In the genomic region with DNA sequence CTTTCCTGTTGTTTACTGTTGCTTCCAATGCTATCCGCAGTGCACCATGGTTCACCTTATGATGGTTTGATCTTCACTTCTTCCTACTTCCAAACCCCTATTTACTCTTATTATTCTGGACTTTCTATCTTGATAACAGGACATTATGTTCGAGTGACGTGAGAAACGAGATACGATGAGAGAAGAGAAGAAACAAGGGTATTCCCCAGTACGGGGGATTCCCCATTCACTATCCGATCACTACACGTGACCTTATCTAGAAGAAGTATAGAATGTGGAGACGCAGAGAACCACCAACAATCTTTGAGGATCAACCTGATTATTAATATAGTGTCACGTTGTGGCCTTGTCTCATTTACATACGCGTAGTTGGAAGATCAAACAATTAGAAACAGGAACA, we compare ENCODE assay signal across 7 worm cellular contexts.
TF ChIP-seq lines count a peak whose summit lies in the region.

No protein-coding gene starts in this region.

TF ChIP-seq in whole organism, L1 larva, 84 proteins besides CTCF, POLR2A, EP300 and RAD21 (continues in another document):
- TF ChIP-seq pax-3 (tag; optimal IDR thresholded peaks at IDR 0.05; lab: Kevin White, UChicago) (no peak), swsn-7 (tag; optimal IDR thresholded peaks at IDR 0.05; lab: Kevin White, UChicago) (no peak), lin-35 (GFP tag; optimal IDR thresholded peaks at IDR 0.05; lab: Kevin White, UChicago) (peak in 1 of 2 experiments; percentile 19), nhr-12 (tag; optimal IDR thresholded peaks at IDR 0.05; lab: Kevin White, UChicago) (no peak), alr-1 (tag; optimal IDR thresholded peaks at IDR 0.05; lab: Kevin White, UChicago; ENCODE audit: borderline replicate concordance) (no peak), vab-15 (tag; optimal IDR thresholded peaks at IDR 0.05; lab: Kevin White, UChicago) (no peak), C16A3.4 (tag; optimal IDR thresholded peaks at IDR 0.05; lab: Kevin White, UChicago) (peak; percentile 21), xbp-1 (tag; optimal IDR thresholded peaks at IDR 0.05; lab: Kevin White, UChicago) (no peak), nhr-28 (tag; optimal IDR thresholded peaks at IDR 0.05; lab: Kevin White, UChicago) (no peak), blmp-1 (tag; optimal IDR thresholded peaks at IDR 0.05; lab: Kevin White, UChicago) (peak; percentile 89), ztf-4 (tag; optimal IDR thresholded peaks at IDR 0.05; lab: Kevin White, UChicago) (peak; percentile 11), mep-1 (tag; optimal IDR thresholded peaks at IDR 0.05; lab: Kevin White, UChicago) (peak; percentile 4)

TF ChIP-seq in whole organism, L2 larva, 48 proteins besides CTCF, POLR2A, EP300 and RAD21 (continues in another document):
- TF ChIP-seq unc-62 (GFP tag; optimal IDR thresholded peaks at IDR 0.05; lab: Kevin White, UChicago) (no peak), lin-39 (tag; optimal IDR thresholded peaks at IDR 0.05; lab: Kevin White, UChicago) (no peak), mdl-1 (tag; optimal IDR thresholded peaks at IDR 0.05; lab: Kevin White, UChicago) (peak; percentile 36 to 60), nhr-21 (tag; optimal IDR thresholded peaks at IDR 0.05; lab: Kevin White, UChicago) (peak; percentile 63), nhr-11 (tag; optimal IDR thresholded peaks at IDR 0.05; lab: Kevin White, UChicago) (no peak), nhr-77 (tag; optimal IDR thresholded peaks at IDR 0.05; lab: Kevin White, UChicago) (no peak), mab-5 (tag; optimal IDR thresholded peaks at IDR 0.05; lab: Kevin White, UChicago) (no peak), ztf-4 (tag; optimal IDR thresholded peaks at IDR 0.05; lab: Kevin White, UChicago) (no peak), elt-1 (tag; optimal IDR thresholded peaks at IDR 0.05; lab: Kevin White, UChicago) (no peak), Y55F3AM.14 (GFP tag; optimal IDR thresholded peaks at IDR 0.05; lab: Kevin White, UChicago) (no peak), F13H6.1 (tag; optimal IDR thresholded peaks at IDR 0.05; lab: Kevin White, UChicago) (no peak), fos-1 (tag; optimal IDR thresholded peaks at IDR 0.05; lab: Kevin White, UChicago) (no peak), gmeb-1 (tag; optimal IDR thresholded peaks at IDR 0.05; lab: Kevin White, UChicago) (no peak)

TF ChIP-seq in whole organism, L3 larva, 47 proteins besides CTCF, POLR2A, EP300 and RAD21:
- TF ChIP-seq elt-3 (tag; optimal IDR thresholded peaks at IDR 0.05; lab: Kevin White, UChicago) (peak in 1 of 3 experiments; percentile 12), nhr-23 (tag; optimal IDR thresholded peaks at IDR 0.05; lab: Kevin White, UChicago) (peak; percentile 68), pqm-1 (tag; optimal IDR thresholded peaks at IDR 0.05; lab: Kevin White, UChicago) (peak; percentile 29), nhr-43 (tag; optimal IDR thresholded peaks at IDR 0.05; lab: Kevin White, UChicago; ENCODE audit: poor library complexity, severe bottlenecking) (peak; percentile 81), mdl-1 (tag; optimal IDR thresholded peaks at IDR 0.05; lab: Kevin White, UChicago) (peak; percentile 44), elt-1 (tag; optimal IDR thresholded peaks at IDR 0.05; lab: Kevin White, UChicago) (no peak), daf-12 (tag; optimal IDR thresholded peaks at IDR 0.05; lab: Kevin White, UChicago) (no peak), nhr-25 (tag; optimal IDR thresholded peaks at IDR 0.05; lab: Kevin White, UChicago) (peak; percentile 52), hmg-11 (tag; optimal IDR thresholded peaks at IDR 0.05; lab: Kevin White, UChicago) (no peak), ama-1 (optimal IDR thresholded peaks at IDR 0.05; lab: Kevin White, UChicago) (no peak)

TF ChIP-seq in whole organism, L4 larva, 104 proteins besides CTCF, POLR2A, EP300 and RAD21 (continues in another document):
- TF ChIP-seq duxl-1 (tag; optimal IDR thresholded peaks at IDR 0.05; lab: Kevin White, UChicago; ENCODE audit: poor library complexity): no peak
- TF ChIP-seq dmd-8 (GFP tag; IDR thresholded peaks at IDR 0.05; lab: Robert Waterston, UW): no peak
- TF ChIP-seq dpl-1 (GFP tag; optimal IDR thresholded peaks at IDR 0.05; lab: Kevin White, UChicago): no peak
- no peak for TF ChIP-seq mes-2 (tag; optimal IDR thresholded peaks at IDR 0.05; lab: Kevin White, UChicago; ENCODE audit: poor library complexity, severe bottlenecking)
- TF ChIP-seq ama-1 (optimal IDR thresholded peaks at IDR 0.05; lab: Kevin White, UChicago): no peak
- TF ChIP-seq pha-4 (GFP tag; IDR thresholded peaks at IDR 0.05; lab: Robert Waterston, UW): no peak
- TF ChIP-seq pha-4 (tag; optimal IDR thresholded peaks at IDR 0.05; lab: Kevin White, UChicago): no peak
- no peak for TF ChIP-seq lsy-2 (tag; optimal IDR thresholded peaks at IDR 0.05; lab: Kevin White, UChicago)
- TF ChIP-seq dmd-6 (GFP tag; IDR thresholded peaks at IDR 0.05; lab: Robert Waterston, UW): 0 out of 2 replicates have a peak, but pooled peaks have one; percentile 9
- no peak for TF ChIP-seq nhr-10 (tag; optimal IDR thresholded peaks at IDR 0.05; lab: Kevin White, UChicago)
- TF ChIP-seq cey-2 (tag; optimal IDR thresholded peaks at IDR 0.05; lab: Kevin White, UChicago; ENCODE audit: borderline replicate concordance, insufficient read depth): no peak
- TF ChIP-seq Y48G9A.11 (GFP tag; IDR thresholded peaks at IDR 0.05; lab: Robert Waterston, UW): no peak
- TF ChIP-seq zip-2 (tag; optimal IDR thresholded peaks at IDR 0.05; lab: Kevin White, UChicago): no peak

TF ChIP-seq in whole organism, late embryonic, 69 proteins besides CTCF, POLR2A, EP300 and RAD21:
- TF ChIP-seq zip-5 (tag; optimal IDR thresholded peaks at IDR 0.05; lab: Kevin White, UChicago) (no peak), nfya-1 (tag; optimal IDR thresholded peaks at IDR 0.05; lab: Kevin White, UChicago) (no peak), F13H6.1 (tag; optimal IDR thresholded peaks at IDR 0.05; lab: Kevin White, UChicago) (no peak), ama-1 (optimal IDR thresholded peaks at IDR 0.05; lab: Kevin White, UChicago) (no peak), odd-2 (tag; optimal IDR thresholded peaks at IDR 0.05; lab: Kevin White, UChicago) (no peak), madf-2 (tag; optimal IDR thresholded peaks at IDR 0.05; lab: Kevin White, UChicago) (no peak), fkh-6 (tag; optimal IDR thresholded peaks at IDR 0.05; lab: Kevin White, UChicago) (no peak), hlh-30 (tag; optimal IDR thresholded peaks at IDR 0.05; lab: Kevin White, UChicago; ENCODE audit: insufficient read depth) (peak; percentile 44), hlh-13 (GFP tag; optimal IDR thresholded peaks at IDR 0.05; lab: Kevin White, UChicago) (no peak), elt-2 (tag; optimal IDR thresholded peaks at IDR 0.05; lab: Kevin White, UChicago) (peak; percentile 47), Y22D7AL.16 (tag; optimal IDR thresholded peaks at IDR 0.05; lab: Kevin White, UChicago) (no peak), pqm-1 (tag; optimal IDR thresholded peaks at IDR 0.05; lab: Kevin White, UChicago) (no peak)

TF ChIP-seq in whole organism, mixed stage, embryonic, 35 proteins besides CTCF, POLR2A, EP300 and RAD21:
- no peak for TF ChIP-seq unc-120 (tag; optimal IDR thresholded peaks at IDR 0.05; lab: Kevin White, UChicago; ENCODE audit: poor library complexity, severe bottlenecking)
- TF ChIP-seq unc-62 (GFP tag; optimal IDR thresholded peaks at IDR 0.05; lab: Kevin White, UChicago): peak; percentile 47
- TF ChIP-seq elt-1 (tag; optimal IDR thresholded peaks at IDR 0.05; lab: Kevin White, UChicago; ENCODE audit: borderline replicate concordance, insufficient read depth): peak; percentile 78
- TF ChIP-seq elt-3 (tag; optimal IDR thresholded peaks at IDR 0.05; lab: Kevin White, UChicago): peak; percentile 44

TF ChIP-seq in whole organism, young adult, 124 proteins besides CTCF, POLR2A, EP300 and RAD21:
- TF ChIP-seq tbp1 (GFP tag; optimal IDR thresholded peaks at IDR 0.05; lab: Kevin White, UChicago) (no peak), bed-1 (GFP tag; IDR thresholded peaks at IDR 0.05; lab: Robert Waterston, UW) (no peak), lin-26 (GFP tag; IDR thresholded peaks at IDR 0.05; lab: Robert Waterston, UW) (0 out of 2 replicates have a peak, but pooled peaks have one; percentile 37)
